Fruit fly (Drosophila melanogaster) whole organism, prepupa: ENCODE results near the gene CG31776.

Experiments used
- Blimp-1 ChIP-seq: fragments of 200-800 bp; sonication (Bioruptor generic); optimal IDR thresholded peaks from 3 replicates; lab custom pipeline; 2017; ENCODE audit warnings: missing biosample characterization, missing genetic modification characterization, mild to moderate bottlenecking, moderate library complexity, missing genetic modification reagents
- CG3919 ChIP-seq: fragments of 200-800 bp; sonication (Bioruptor generic); optimal IDR thresholded peaks from 3 replicates; lab custom pipeline; 2016; ENCODE audit warnings: missing biosample characterization, missing genetic modification characterization
- CG6276 ChIP-seq: fragments of 200-800 bp; sonication (Bioruptor generic); optimal IDR thresholded peaks from 2 replicates; lab custom pipeline; 2017; ENCODE audit warnings: missing biosample characterization, mild to moderate bottlenecking, missing genetic modification characterization
- CG6792 ChIP-seq: fragments of 200-800 bp; sonication (Bioruptor generic); optimal IDR thresholded peaks from 3 replicates; lab custom pipeline; 2016; ENCODE audit warnings: missing biosample characterization, missing genetic modification characterization
- Eip75B ChIP-seq: fragments of 200-800 bp; sonication (Bioruptor generic); optimal IDR thresholded peaks from 3 replicates; lab custom pipeline; 2016; ENCODE audit warnings: missing biosample characterization, missing genetic modification characterization
- Hr39 ChIP-seq: fragments of 200-800 bp; sonication (Bioruptor generic); optimal IDR thresholded peaks from 2 replicates; lab custom pipeline; 2016; ENCODE audit warnings: missing biosample characterization, missing genetic modification characterization
- Lpt ChIP-seq: fragments of 200-800 bp; sonication (Bioruptor generic); optimal IDR thresholded peaks from 3 replicates; lab custom pipeline; 2016; ENCODE audit warnings: missing biosample characterization, missing genetic modification characterization
- Smox ChIP-seq: fragments of 200-800 bp; sonication (Bioruptor generic); optimal IDR thresholded peaks from 3 replicates; lab custom pipeline; 2016; ENCODE audit warnings: missing biosample characterization, missing genetic modification characterization
- Sox14 ChIP-seq: fragments of 200-800 bp; sonication (Bioruptor generic); optimal IDR thresholded peaks from 3 replicates; lab custom pipeline; 2016; ENCODE audit warnings: missing biosample characterization, missing genetic modification characterization
- Sox15 ChIP-seq: fragments of 200-800 bp; sonication (Bioruptor generic); optimal IDR thresholded peaks from 3 replicates; lab custom pipeline; 2016; ENCODE audit warnings: missing biosample characterization, missing genetic modification characterization

dm6 chr2L:3519551-3519950 lies 49.6 kb downstream of the CG31776 start, which contains the start of the genes CG3213 and CG8851:
- TF ChIP-seq Lpt (GFP tag; lab: Kevin White, UChicago) (no peak), Sox15 (GFP tag; lab: Kevin White, UChicago) (no peak), Hr39 (GFP tag; lab: Kevin White, UChicago) (no peak), Smox (no peak), Sox14 (no peak), CG6792 (no peak), CG3919 (no peak), Blimp-1 (GFP tag; lab: Kevin White, UChicago) (no peak), Eip75B (no peak), CG6276 (GFP tag; lab: Kevin White, UChicago) (no peak)
